Fruit fly (Drosophila melanogaster) whole organism, embryonic: ENCODE measurements around the gene zf30C.

Experiments
- Atf6 ChIP-seq: fragments of 200-800 bp; sonication (Bioruptor generic); IDR thresholded peaks from 2 replicates; pipeline ENCODE4 v1.3.6; 2022; ENCODE audit warnings: missing biosample characterization, missing genetic modification characterization
- CG10321 ChIP-seq: fragments of 200-800 bp; sonication (Bioruptor generic); IDR thresholded peaks from 2 replicates; pipeline ENCODE4 v1.3.6; 2022; ENCODE audit warnings: missing biosample characterization, missing genetic modification characterization
- CG11560 ChIP-seq: fragments of 200-800 bp; sonication (Bioruptor generic); IDR thresholded peaks from 3 replicates; pipeline ENCODE4 v1.3.6; 2022; ENCODE audit warnings: missing biosample characterization, missing genetic modification characterization
- CG13775 ChIP-seq: fragments of 200-800 bp; sonication (Bioruptor generic); optimal IDR thresholded peaks from 3 replicates; lab custom pipeline; 2017; ENCODE audit warnings: missing biosample characterization, mild to moderate bottlenecking, missing genetic modification characterization
- CG14441 ChIP-seq: fragments of 200-800 bp; sonication (Bioruptor generic); IDR thresholded peaks from 2 replicates; pipeline ENCODE4 v1.3.6; 2022; ENCODE audit warnings: missing biosample characterization, missing genetic modification characterization
- CG15696 ChIP-seq: fragments of 200-800 bp; sonication (Bioruptor generic); optimal IDR thresholded peaks from 2 replicates; lab custom pipeline; 2019; ENCODE audit warnings: missing biosample characterization, mild to moderate bottlenecking, missing genetic modification characterization, moderate library complexity
- CG2712 ChIP-seq: fragments of 200-800 bp; optimal IDR thresholded peaks from 3 replicates; lab custom pipeline; 2019; ENCODE audit warnings: missing biosample characterization, mild to moderate bottlenecking, missing genetic modification characterization, moderate library complexity
- CG30431 ChIP-seq: fragments of 200-800 bp; sonication (Bioruptor generic); optimal IDR thresholded peaks from 2 replicates; lab custom pipeline; 2017; ENCODE audit warnings: missing biosample characterization, missing genetic modification characterization
- CG4820 ChIP-seq: fragments of 200-800 bp; sonication (Bioruptor generic); optimal IDR thresholded peaks from 3 replicates; lab custom pipeline; 2016; ENCODE audit warnings: missing biosample characterization, missing genetic modification characterization
- CG5180 ChIP-seq: fragments of 200-800 bp; sonication (Bioruptor generic); optimal IDR thresholded peaks from 3 replicates; lab custom pipeline; 2017; ENCODE audit warnings: missing biosample characterization, missing genetic modification characterization, mild to moderate bottlenecking, moderate library complexity, missing genetic modification reagents
- CG6254 ChIP-seq: fragments of 200-800 bp; sonication (Bioruptor generic); optimal IDR thresholded peaks from 3 replicates; lab custom pipeline; 2017; ENCODE audit warnings: mild to moderate bottlenecking, missing biosample characterization, missing genetic modification reagents, missing genetic modification characterization
- CG6813 ChIP-seq: fragments of 200-800 bp; sonication (Bioruptor generic); optimal IDR thresholded peaks from 2 replicates; lab custom pipeline; 2017; ENCODE audit warnings: missing biosample characterization, missing genetic modification characterization, mild to moderate bottlenecking, moderate library complexity, missing genetic modification reagents
- CG7963 ChIP-seq: fragments of 200-800 bp; sonication (Bioruptor generic); IDR thresholded peaks from 3 replicates; pipeline ENCODE4 v1.3.6; 2022; ENCODE audit warnings: missing biosample characterization, missing genetic modification characterization; ENCODE audit not compliant: partially characterized antibody
- CG8290 ChIP-seq, 3 experiments: fragments of 200-800 bp; sonication (Bioruptor generic); optimal IDR thresholded peaks; 2 replicates each; lab custom pipeline; 2016 to 2019; ENCODE audit warnings: missing biosample characterization in 3 of 3, missing genetic modification characterization in 3 of 3, mild to moderate bottlenecking in 2 of 3, moderate library complexity in 1 of 3
- CG9437 ChIP-seq: fragments of 200-800 bp; sonication (Bioruptor generic); optimal IDR thresholded peaks from 2 replicates; lab custom pipeline; 2018; ENCODE audit warnings: missing biosample characterization, mild to moderate bottlenecking, missing genetic modification characterization
- CG9876 ChIP-seq: fragments of 200-800 bp; sonication (Bioruptor generic); optimal IDR thresholded peaks from 2 replicates; lab custom pipeline; 2016; ENCODE audit warnings: missing biosample characterization, missing genetic modification characterization
- D19A ChIP-seq: fragments of 200-800 bp; optimal IDR thresholded peaks from 3 replicates; lab custom pipeline; 2019; ENCODE audit warnings: missing biosample characterization, mild to moderate bottlenecking, missing genetic modification characterization, moderate library complexity
- Dp ChIP-seq: fragments of 200-800 bp; sonication (Bioruptor generic); optimal IDR thresholded peaks from 2 replicates; lab custom pipeline; 2018; ENCODE audit warnings: missing biosample characterization, mild to moderate bottlenecking, missing genetic modification characterization, moderate library complexity
- Gsc ChIP-seq: fragments of 200-800 bp; sonication (Bioruptor generic); IDR thresholded peaks from 2 replicates; pipeline ENCODE4 v1.3.6; 2022; ENCODE audit warnings: missing biosample characterization, missing genetic modification characterization
- H2.0 ChIP-seq: fragments of 200-800 bp; sonication (Bioruptor generic); IDR thresholded peaks from 2 replicates; pipeline ENCODE4 v1.3.6; 2022; ENCODE audit warnings: missing biosample characterization, missing genetic modification characterization
- HLH4C ChIP-seq: fragments of 200-800 bp; sonication (Bioruptor generic); IDR thresholded peaks from 3 replicates; pipeline ENCODE4 v1.3.6; 2022; ENCODE audit warnings: missing biosample characterization, missing genetic modification characterization; ENCODE audit not compliant: partially characterized antibody
- Hand ChIP-seq: fragments of 200-800 bp; sonication (Bioruptor generic); optimal IDR thresholded peaks from 2 replicates; lab custom pipeline; 2017; ENCODE audit warnings: mild to moderate bottlenecking, missing biosample characterization, missing genetic modification reagents, missing genetic modification characterization
- Kr ChIP-seq: fragments of 200-800 bp; sonication (Bioruptor generic); optimal IDR thresholded peaks from 2 replicates; lab custom pipeline; 2017; ENCODE audit warnings: missing biosample characterization, mild to moderate bottlenecking, missing genetic modification characterization
- MBD-R2 ChIP-seq: fragments of 200-800 bp; sonication (Bioruptor generic); IDR thresholded peaks from 2 replicates; pipeline ENCODE4 v1.3.6; 2022; ENCODE audit warnings: missing biosample characterization, missing genetic modification characterization
- MTF-1 ChIP-seq: fragments of 200-800 bp; sonication (Bioruptor generic); optimal IDR thresholded peaks from 2 replicates; lab custom pipeline; 2018; ENCODE audit warnings: missing biosample characterization, mild to moderate bottlenecking, missing genetic modification characterization, borderline replicate concordance
- Med ChIP-seq: fragments of 200-800 bp; sonication (Bioruptor generic); peaks from one replicate; lab custom pipeline; 2016; ENCODE audit warnings: missing biosample characterization, missing genetic modification characterization, mild to moderate bottlenecking, inconsistent platforms, moderate library complexity
- Myb ChIP-seq: fragments of 200-800 bp; sonication (Bioruptor generic); optimal IDR thresholded peaks from 2 replicates; lab custom pipeline; 2016; ENCODE audit warnings: missing biosample characterization, missing genetic modification characterization
- Sry-δ ChIP-seq: fragments of 200-800 bp; sonication (Bioruptor generic); optimal IDR thresholded peaks from 2 replicates; lab custom pipeline; 2016; ENCODE audit warnings: missing biosample characterization, missing genetic modification characterization
- Tbp ChIP-seq: fragments of >200 bp; optimal IDR thresholded peaks from 2 replicates; lab custom pipeline; 2018; ENCODE audit warnings: missing biosample characterization, missing genetic modification characterization
- Trl ChIP-seq, 3 experiments: fragments of >200 bp in 2 of 3; fragments of 200-800 bp in 1 of 3; sonication (Bioruptor generic) in 1 of 3; optimal IDR thresholded peaks; 2 replicates in 1 of 3; 3 replicates in 2 of 3; lab custom pipeline; 2016 to 2017; ENCODE audit warnings: missing biosample characterization in 1 of 3, missing genetic modification characterization in 1 of 3
- Xbp1 ChIP-seq: fragments of 200-800 bp; sonication (Bioruptor generic); optimal IDR thresholded peaks from 3 replicates; lab custom pipeline; 2016; ENCODE audit warnings: missing biosample characterization, mild to moderate bottlenecking, missing genetic modification characterization
- ara ChIP-seq: fragments of 200-800 bp; sonication (Bioruptor generic); IDR thresholded peaks from 2 replicates; pipeline ENCODE4 v1.3.6; 2022; ENCODE audit warnings: missing biosample characterization, missing genetic modification characterization
- bowl ChIP-seq: fragments of 200-800 bp; sonication (Bioruptor generic); IDR thresholded peaks from 2 replicates; pipeline ENCODE4 v1.3.6; 2022; ENCODE audit warnings: missing biosample characterization, missing genetic modification characterization
- ci ChIP-seq: fragments of 200-800 bp; sonication (Bioruptor generic); IDR thresholded peaks from 3 replicates; pipeline ENCODE4 v1.3.6; 2022; ENCODE audit warnings: missing biosample characterization, missing genetic modification characterization
- corto ChIP-seq: fragments of 200-800 bp; sonication (Bioruptor generic); optimal IDR thresholded peaks from 2 replicates; lab custom pipeline; 2016; ENCODE audit warnings: missing biosample characterization, mild to moderate bottlenecking, missing genetic modification characterization, moderate library complexity
- da ChIP-seq: fragments of 200-800 bp; sonication (Bioruptor generic); optimal IDR thresholded peaks from 2 replicates; lab custom pipeline; 2016; ENCODE audit warnings: missing biosample characterization, missing genetic modification characterization
- dmrt99B ChIP-seq: fragments of 200-800 bp; sonication (Bioruptor generic); optimal IDR thresholded peaks from 2 replicates; lab custom pipeline; 2018; ENCODE audit warnings: missing biosample characterization, mild to moderate bottlenecking, missing genetic modification characterization, moderate library complexity
- emc ChIP-seq: fragments of 200-800 bp; sonication (Bioruptor generic); optimal IDR thresholded peaks from 2 replicates; lab custom pipeline; 2016; ENCODE audit warnings: missing biosample characterization, missing genetic modification characterization
- fd64A ChIP-seq: fragments of 200-800 bp; sonication (Bioruptor generic); optimal IDR thresholded peaks from 3 replicates; lab custom pipeline; 2018; ENCODE audit warnings: missing biosample characterization, mild to moderate bottlenecking, missing genetic modification characterization
- klu ChIP-seq: fragments of 200-800 bp; sonication (Bioruptor generic); IDR thresholded peaks from 2 replicates; pipeline ENCODE4 v1.3.6; 2022; ENCODE audit warnings: missing biosample characterization, missing genetic modification characterization
- nau ChIP-seq: fragments of 200-800 bp; sonication (Bioruptor generic); optimal IDR thresholded peaks from 3 replicates; lab custom pipeline; 2017; ENCODE audit warnings: missing biosample characterization, mild to moderate bottlenecking, missing genetic modification characterization, missing genetic modification reagents
- nmo ChIP-seq: fragments of 200-800 bp; sonication (Bioruptor generic); optimal IDR thresholded peaks from 2 replicates; lab custom pipeline; 2018; ENCODE audit warnings: missing biosample characterization, mild to moderate bottlenecking, missing genetic modification characterization, moderate library complexity
- seq ChIP-seq: fragments of 200-800 bp; sonication (Bioruptor generic); IDR thresholded peaks from 2 replicates; pipeline ENCODE4 v1.3.6; 2022; ENCODE audit warnings: missing biosample characterization, missing genetic modification characterization
- sug ChIP-seq: fragments of 200-800 bp; optimal IDR thresholded peaks from 2 replicates; lab custom pipeline; 2019; ENCODE audit warnings: missing biosample characterization, mild to moderate bottlenecking, missing genetic modification characterization, moderate library complexity
- vvl ChIP-seq: fragments of 200-800 bp; sonication (Bioruptor generic); IDR thresholded peaks from 2 replicates; pipeline ENCODE4 v1.3.6; 2022; ENCODE audit warnings: missing biosample characterization, missing genetic modification characterization
- zen2 ChIP-seq: fragments of 200-800 bp; sonication (Bioruptor generic); IDR thresholded peaks from 3 replicates; pipeline ENCODE4 v1.3.6; 2022; ENCODE audit warnings: missing biosample characterization, missing genetic modification characterization; ENCODE audit not compliant: partially characterized antibody

zf30C gene

dm6 chr2L:9757990-9758814 lies at the start of gene zf30C (continued):
- peak; percentile 84 for TF ChIP-seq CG14441 (GFP tag; lab: Robert Waterston, UW)

dm6 chr2L:9711107-9711585 lies 47.0 kb upstream of the zf30C start, which contains the start of gene CG4364:
CG4364 (minus strand) TSS chr2L:9711271.
- no peak for TF ChIP-seq CG6813 (GFP tag; lab: Kevin White, UChicago)
- no peak for TF ChIP-seq CG5180 (GFP tag; lab: Kevin White, UChicago)
- no peak for TF ChIP-seq nau (GFP tag; lab: Kevin White, UChicago)
- peak; percentile 35 for TF ChIP-seq sug
- TF ChIP-seq CG9437 (GFP tag; lab: Kevin White, UChicago) = no peak
- TF ChIP-seq klu (GFP tag; lab: Robert Waterston, UW) = no peak
- no peak for TF ChIP-seq corto
- no peak; the same call in 2 of the 3 replicates for TF ChIP-seq zen2 (GFP tag; lab: Robert Waterston, UW)
- TF ChIP-seq Sry-δ (GFP tag; lab: Kevin White, UChicago) = peak; percentile 78
- peak; percentile 63 for TF ChIP-seq Med (GFP tag; lab: Kevin White, UChicago)
- no peak for TF ChIP-seq D19A (tag; lab: Kevin White, UChicago)
- TF ChIP-seq dmrt99B (tag; lab: Kevin White, UChicago) = no peak
- no peak for TF ChIP-seq seq (GFP tag; lab: Robert Waterston, UW)
- TF ChIP-seq CG10321 = no peak
- TF ChIP-seq Tbp (GFP tag; lab: Kevin White, UChicago) = no peak
- TF ChIP-seq Atf6 (GFP tag; lab: Robert Waterston, UW) = no peak
- TF ChIP-seq ci (GFP tag; lab: Robert Waterston, UW) = no peak
- no peak for TF ChIP-seq CG30431 (GFP tag; lab: Kevin White, UChicago)
- TF ChIP-seq Hand = no peak
- TF ChIP-seq Myb (GFP tag; lab: Kevin White, UChicago) = peak; percentile 88
- no peak for TF ChIP-seq Trl (optimal IDR thresholded peaks at IDR 0.05; lab: Kevin White, UChicago)
- TF ChIP-seq Trl (GFP tag; optimal IDR thresholded peaks at IDR 0.05; lab: Kevin White, UChicago) = peak; percentile 9
- no peak for TF ChIP-seq CG4820 (GFP tag; lab: Kevin White, UChicago)
- TF ChIP-seq da = no peak
- peak; percentile 69 for TF ChIP-seq nmo (GFP tag; lab: Kevin White, UChicago)
- TF ChIP-seq CG6254 (GFP tag; lab: Kevin White, UChicago) = no peak
- no peak for TF ChIP-seq MTF-1 (GFP tag; lab: Kevin White, UChicago)
- no peak for TF ChIP-seq H2.0 (GFP tag; lab: Robert Waterston, UW)
- peak; percentile 86 for TF ChIP-seq CG8290 (GFP tag; optimal IDR thresholded peaks at IDR 0.05; lab: Kevin White, UChicago)
- TF ChIP-seq CG8290 (tag; optimal IDR thresholded peaks at IDR 0.05; lab: Kevin White, UChicago) = peak; percentile 65 to 71
- no peak for TF ChIP-seq bowl (GFP tag; lab: Robert Waterston, UW)
- TF ChIP-seq Gsc = no peak
- no peak for TF ChIP-seq ara (GFP tag; lab: Robert Waterston, UW)
- peak; percentile 68 for TF ChIP-seq HLH4C
- TF ChIP-seq emc (GFP tag; lab: Kevin White, UChicago) = no peak
- no peak for TF ChIP-seq fd64A (GFP tag; lab: Kevin White, UChicago)
- peak; percentile 63; the same call in 1 of the 2 replicates for TF ChIP-seq vvl
- TF ChIP-seq CG2712 (tag; lab: Kevin White, UChicago) = peak; percentile 40
- no peak for TF ChIP-seq CG13775 (GFP tag; lab: Kevin White, UChicago)
- TF ChIP-seq Kr (GFP tag; lab: Kevin White, UChicago) = no peak
- peak; percentile 54; the same call in 2 of the 3 replicates for TF ChIP-seq CG7963
- TF ChIP-seq CG9876 (GFP tag; lab: Kevin White, UChicago) = no peak
- TF ChIP-seq MBD-R2 = peak; percentile 38; the same call in 1 of the 2 replicates
- peak; percentile 65 for TF ChIP-seq Dp (GFP tag; lab: Kevin White, UChicago)
- no peak for TF ChIP-seq Xbp1 (GFP tag; lab: Kevin White, UChicago)
- TF ChIP-seq CG11560 (tag; lab: Robert Waterston, UW) = peak; percentile 41; the same call in 2 of the 3 replicates
- no peak for TF ChIP-seq CG15696 (tag; lab: Kevin White, UChicago)
